Worm (Caenorhabditis elegans): ENCODE results near the gene ltah-1.2.

Gene ltah-1.2

DNA sequence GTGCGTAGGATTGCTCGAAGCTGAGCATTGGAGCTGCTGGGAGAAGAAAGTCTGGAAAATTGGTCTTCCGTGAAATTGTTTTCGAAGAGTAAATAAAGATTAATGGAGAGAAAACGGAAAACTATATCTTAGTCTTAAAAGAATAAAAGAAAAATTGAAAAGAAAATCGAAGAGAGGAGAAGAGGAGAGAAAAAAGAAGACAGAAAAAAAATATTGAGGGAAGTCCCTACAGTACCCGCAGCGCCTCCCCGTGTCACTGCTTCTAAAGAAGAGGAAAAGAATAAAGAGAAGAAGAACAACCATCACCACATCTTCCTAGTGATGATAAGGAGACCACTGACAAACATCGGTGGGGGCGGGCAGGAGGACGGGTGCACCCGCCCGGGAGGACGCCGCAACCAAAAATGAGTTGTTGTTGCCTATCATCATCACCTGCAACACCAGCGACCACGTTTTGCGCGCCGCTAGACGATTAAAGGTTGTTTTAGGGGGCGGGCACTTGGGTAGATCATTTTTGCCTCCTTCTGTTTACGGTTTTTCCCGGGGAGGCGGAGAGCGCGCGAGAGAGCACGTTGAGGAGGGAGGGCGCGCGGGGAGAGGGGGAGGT, 35.9 kb upstream of the ltah-1.2 start, which contains the start of gene CC8.2:
Gene CC8.2, minus strand, starts transcription at position 51 of the 607 bp plus-strand sequence.
- TF ChIP-seq ztf-23 (GFP tag; IDR thresholded peaks at IDR 0.05), result 0 out of 2 replicates have a peak, but pooled peaks have one; percentile 27
- no peak for TF ChIP-seq tab-1 (GFP tag; IDR thresholded peaks at IDR 0.05)

DNA sequence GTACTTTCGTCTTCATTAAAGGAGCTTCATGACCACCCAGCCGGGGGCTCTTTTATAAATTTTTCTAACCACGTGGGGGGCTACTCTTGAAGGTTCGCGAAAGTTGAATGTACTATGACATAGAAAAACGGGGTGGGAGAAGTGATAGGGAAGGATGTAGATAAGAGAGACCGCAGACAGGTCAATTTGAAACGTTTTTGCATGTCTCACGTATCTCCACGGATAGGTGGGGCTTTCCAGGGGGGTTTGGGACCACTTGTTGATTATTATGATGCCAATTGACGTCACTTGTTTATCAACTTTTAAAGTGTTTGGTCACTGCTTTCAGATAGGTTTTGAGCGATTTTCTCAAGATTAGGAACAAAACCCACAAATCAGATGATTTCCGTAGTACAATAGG, 34.7 kb upstream of the ltah-1.2 start:
- TF ChIP-seq ref-1 (GFP tag; conservative IDR thresholded peaks at IDR 0.05), result no peak
- TF ChIP-seq cog-1 (tag; optimal IDR thresholded peaks at IDR 0.05), result no peak
- TF ChIP-seq flt-1 (GFP tag; IDR thresholded peaks at IDR 0.05), result no peak
- no peak for TF ChIP-seq med-1 (GFP tag; optimal IDR thresholded peaks at IDR 0.05; ENCODE audit: insufficient read depth)
- TF ChIP-seq T22C8.4 (GFP tag; IDR thresholded peaks at IDR 0.05), result no peak
- TF ChIP-seq klf-2 (GFP tag; conservative IDR thresholded peaks at IDR 0.05), result no peak
- TF ChIP-seq ztf-29 (GFP tag; IDR thresholded peaks at IDR 0.05), result no peak
- no peak for TF ChIP-seq tab-1 (GFP tag; IDR thresholded peaks at IDR 0.05)
- no peak for TF ChIP-seq ztf-23 (GFP tag; IDR thresholded peaks at IDR 0.05)

DNA sequence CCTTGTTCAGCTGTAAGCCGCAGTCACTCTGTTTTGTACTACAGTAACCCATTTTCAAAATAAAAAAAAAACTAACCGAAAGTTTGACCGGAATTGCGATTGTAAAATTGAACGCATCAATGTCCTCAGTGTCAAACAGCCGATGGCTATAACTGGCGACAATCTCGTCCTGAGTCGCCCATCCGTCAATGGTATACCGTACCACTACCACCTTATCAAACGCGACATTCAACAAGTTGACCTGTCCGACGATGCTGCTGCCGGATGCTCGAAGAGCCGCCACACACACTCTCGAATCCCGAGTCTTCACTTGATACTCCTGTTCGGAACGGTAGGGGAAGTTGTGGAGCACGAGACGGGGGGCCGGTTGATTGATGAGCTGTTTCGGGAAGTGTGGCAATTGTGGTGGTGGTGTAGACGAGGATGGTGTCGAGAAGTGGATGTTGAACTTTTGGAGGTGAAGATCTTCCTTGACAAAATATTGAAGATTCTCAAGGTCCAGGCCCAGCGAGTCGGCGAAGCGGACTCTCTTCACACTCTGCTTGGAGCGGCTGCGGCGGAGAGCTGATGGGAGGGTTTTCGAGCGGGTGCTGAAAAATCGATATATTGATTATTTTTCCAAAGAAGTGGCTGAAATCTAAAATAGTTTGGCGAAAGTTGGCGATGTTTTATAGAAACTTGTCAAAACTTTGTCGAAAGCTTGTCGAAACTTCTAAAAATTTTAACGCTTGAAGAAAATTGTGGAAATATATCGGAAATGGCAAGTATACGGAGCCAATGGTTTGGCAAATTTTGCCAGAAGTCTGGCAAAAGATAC, 33.7 kb upstream of the ltah-1.2 start:
- 0 out of 2 replicates have a peak, but pooled peaks have one; percentile 11 for TF ChIP-seq T22C8.4 (GFP tag; IDR thresholded peaks at IDR 0.05)
- TF ChIP-seq ref-1 (GFP tag; conservative IDR thresholded peaks at IDR 0.05), result no peak

DNA sequence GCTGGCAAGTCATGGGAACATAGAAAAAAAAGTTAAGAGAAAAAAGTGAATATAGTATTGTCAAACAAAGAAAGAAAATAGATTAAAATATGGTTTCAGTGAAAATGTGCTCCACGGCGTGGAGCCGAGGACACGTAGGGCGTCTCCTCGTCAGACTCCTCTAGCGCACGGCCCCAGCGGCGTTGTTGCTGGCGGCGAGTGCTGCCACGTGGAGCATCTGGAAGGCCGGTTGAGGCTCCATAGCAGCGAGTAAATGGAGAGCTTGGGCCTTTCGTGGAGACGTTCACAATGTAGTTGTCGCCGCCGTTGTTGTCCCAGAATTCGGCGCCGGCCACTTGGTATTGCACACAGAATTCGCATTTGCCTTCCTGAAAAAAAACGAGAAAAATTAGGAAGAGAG, 32.6 kb upstream of the ltah-1.2 start:
- TF ChIP-seq klf-2 (GFP tag; conservative IDR thresholded peaks at IDR 0.05), result no peak
- no peak for TF ChIP-seq flt-1 (GFP tag; IDR thresholded peaks at IDR 0.05)
- TF ChIP-seq tab-1 (GFP tag; IDR thresholded peaks at IDR 0.05), result no peak
- no peak for TF ChIP-seq ztf-29 (GFP tag; IDR thresholded peaks at IDR 0.05)
- no peak for TF ChIP-seq ref-1 (GFP tag; conservative IDR thresholded peaks at IDR 0.05)
- TF ChIP-seq T22C8.4 (GFP tag; IDR thresholded peaks at IDR 0.05), result no peak

DNA sequence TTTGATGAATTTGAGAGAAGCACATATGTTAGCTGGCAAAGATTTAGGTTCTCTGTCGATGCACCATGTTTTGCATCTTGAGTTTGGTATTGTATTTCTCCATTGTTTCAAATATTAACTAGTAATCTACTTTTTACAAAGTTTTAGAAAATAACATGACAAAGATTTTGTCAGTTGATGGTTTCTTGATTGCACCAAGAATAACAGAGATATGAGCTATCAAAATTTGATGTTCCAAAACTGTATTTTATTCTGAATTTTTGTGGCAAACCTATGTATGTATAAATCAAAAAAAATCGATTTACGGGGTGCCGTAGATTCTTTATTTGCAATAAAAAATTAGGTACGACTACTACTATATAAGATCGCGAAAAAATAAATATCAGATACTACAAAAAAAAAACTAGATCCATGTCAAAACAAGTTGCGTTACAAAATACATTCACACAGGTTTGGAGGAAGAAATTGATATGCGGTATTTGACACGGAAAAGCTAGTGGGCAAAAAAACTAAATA, 32.0 kb upstream of the ltah-1.2 start:
- no peak for TF ChIP-seq tab-1 (GFP tag; IDR thresholded peaks at IDR 0.05)
- no peak for TF ChIP-seq klf-2 (GFP tag; conservative IDR thresholded peaks at IDR 0.05)

DNA sequence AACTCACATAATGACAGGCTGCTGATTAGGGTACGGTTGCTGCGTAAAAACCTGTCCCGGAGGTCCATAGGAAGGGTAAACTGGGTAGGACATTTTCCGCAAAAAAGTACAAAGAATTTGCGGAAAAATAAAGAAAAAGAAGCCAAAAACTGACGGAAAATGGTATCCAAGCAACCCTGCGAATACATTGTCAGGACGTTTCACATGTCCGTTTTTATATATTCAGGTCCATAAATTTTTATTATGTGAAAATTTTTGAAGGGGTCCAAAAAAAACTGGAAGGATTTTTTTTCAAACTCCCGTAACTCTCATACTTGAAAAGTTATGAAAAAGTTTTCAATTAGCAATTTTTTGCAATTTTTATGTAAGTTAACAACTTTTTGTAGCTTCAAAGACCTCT, 29.3 kb upstream of the ltah-1.2 start, which contains the start of gene CC8.3:
Gene CC8.3, minus strand, starts transcription at position 101 of the 400 bp plus-strand sequence.
- TF ChIP-seq T22C8.4 (GFP tag; IDR thresholded peaks at IDR 0.05) (no peak), med-1 (GFP tag; optimal IDR thresholded peaks at IDR 0.05; ENCODE audit: insufficient read depth) (no peak)

DNA sequence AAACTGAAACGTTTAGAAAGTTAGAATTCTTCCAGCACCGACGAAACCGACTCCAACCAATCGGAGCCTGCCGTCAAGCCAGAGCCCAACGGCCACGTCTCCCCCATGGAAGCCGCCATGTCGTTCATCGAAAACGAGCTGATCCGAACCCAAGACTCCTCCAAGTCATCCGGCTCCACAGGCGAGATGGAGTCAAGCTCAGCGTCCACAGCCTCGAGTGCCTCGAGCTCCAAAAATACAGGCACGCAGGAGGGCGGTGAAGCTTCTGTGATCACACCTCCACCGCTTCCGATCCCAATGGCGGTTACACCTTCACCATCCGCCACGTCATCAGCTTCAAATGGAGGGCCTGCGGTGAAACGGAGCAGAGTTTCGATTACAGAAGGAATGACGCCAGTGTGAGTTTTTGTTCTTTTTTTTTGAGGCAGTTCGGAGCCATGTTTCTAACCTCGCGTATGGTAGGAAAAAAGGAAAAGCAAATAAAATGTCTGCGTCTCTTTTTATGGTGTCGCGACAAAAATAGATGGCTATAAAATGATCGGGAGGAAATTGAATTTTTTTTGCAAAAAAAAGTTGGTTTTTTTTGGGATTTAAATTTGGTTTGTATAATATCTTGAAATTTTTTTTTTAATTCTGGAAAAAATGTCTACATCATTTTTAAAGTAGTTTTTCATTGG, 25.5 kb upstream of the ltah-1.2 start:
- no peak for TF ChIP-seq cog-1 (tag; optimal IDR thresholded peaks at IDR 0.05)
- no peak for TF ChIP-seq tab-1 (GFP tag; IDR thresholded peaks at IDR 0.05)
- no peak for TF ChIP-seq med-1 (GFP tag; optimal IDR thresholded peaks at IDR 0.05; ENCODE audit: insufficient read depth)
- no peak for TF ChIP-seq ztf-23 (GFP tag; IDR thresholded peaks at IDR 0.05)
- TF ChIP-seq klf-2 (GFP tag; conservative IDR thresholded peaks at IDR 0.05), result no peak
- no peak for TF ChIP-seq ztf-29 (GFP tag; IDR thresholded peaks at IDR 0.05)
- no peak for TF ChIP-seq ref-1 (GFP tag; conservative IDR thresholded peaks at IDR 0.05)

DNA sequence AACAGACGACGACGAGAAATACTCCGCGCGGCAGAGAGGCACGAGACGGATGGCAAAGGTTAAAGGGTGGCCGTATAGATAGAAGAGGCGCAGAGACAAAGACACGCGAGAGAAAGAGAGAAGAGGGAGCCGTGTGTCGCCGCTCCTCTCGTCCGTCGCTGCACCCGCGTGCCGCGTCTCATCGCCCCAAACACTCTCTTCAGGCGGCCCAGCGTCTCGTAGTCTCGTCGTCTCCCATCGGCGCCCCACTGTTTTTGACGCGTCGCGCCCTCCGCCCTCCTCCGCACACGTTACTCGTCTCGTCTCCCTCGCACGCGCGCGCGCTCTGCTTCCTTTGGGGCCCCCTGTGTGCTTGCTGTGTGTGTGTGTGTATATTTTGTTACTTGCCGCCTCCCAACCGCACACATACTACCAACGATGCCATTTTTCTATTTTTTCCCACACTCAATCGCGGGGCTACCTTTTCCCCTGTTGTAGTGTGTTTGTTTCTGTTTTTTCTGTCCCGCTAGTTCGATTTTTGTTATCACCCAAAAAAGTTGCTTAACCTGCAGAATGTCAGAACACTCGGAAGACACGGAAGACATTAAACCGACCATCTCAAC, 23.8 kb upstream of the ltah-1.2 start, which contains the start of gene madf-9:
Gene madf-9, plus strand, starts transcription at position 552 of the 602 bp plus-strand sequence.
- TF ChIP-seq ztf-23 (GFP tag; IDR thresholded peaks at IDR 0.05), result no peak
- no peak for TF ChIP-seq T22C8.4 (GFP tag; IDR thresholded peaks at IDR 0.05)
- TF ChIP-seq med-1 (GFP tag; optimal IDR thresholded peaks at IDR 0.05; ENCODE audit: insufficient read depth), result no peak
- TF ChIP-seq cog-1 (tag; optimal IDR thresholded peaks at IDR 0.05), result peak; percentile 12
- TF ChIP-seq klf-2 (GFP tag; conservative IDR thresholded peaks at IDR 0.05), result no peak
- TF ChIP-seq ref-1 (GFP tag; conservative IDR thresholded peaks at IDR 0.05), result 0 out of 2 replicates have a peak, but pooled peaks have one; percentile 6
- peak; percentile 18; the same call in 1 of the 2 replicates for TF ChIP-seq flt-1 (GFP tag; IDR thresholded peaks at IDR 0.05)
- no peak for TF ChIP-seq tab-1 (GFP tag; IDR thresholded peaks at IDR 0.05)
- no peak for TF ChIP-seq ztf-29 (GFP tag; IDR thresholded peaks at IDR 0.05)

DNA sequence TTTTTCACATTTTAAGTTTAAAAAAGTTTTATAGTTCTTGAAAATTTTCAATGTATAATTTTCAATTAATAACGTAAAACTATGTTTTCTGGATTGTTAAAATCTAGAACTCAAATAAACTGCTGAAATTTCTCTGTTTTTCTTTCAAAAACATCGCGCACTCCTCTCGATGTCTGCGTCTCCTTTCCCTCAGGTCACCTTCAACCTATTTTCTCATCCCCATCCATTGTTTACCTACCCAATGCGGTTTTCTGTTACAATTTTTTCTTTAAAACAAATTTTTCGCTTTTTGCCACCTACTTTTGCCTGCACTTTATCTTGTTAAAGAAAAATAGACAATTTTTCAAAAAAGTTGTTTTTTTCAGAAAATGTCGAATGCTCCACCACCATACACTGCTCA, 20.4 kb upstream of the ltah-1.2 start, which contains the start of gene ZC416.2:
Gene ZC416.2, plus strand, starts transcription at position 366 of the 400 bp plus-strand sequence.
- TF ChIP-seq klf-2 (GFP tag; conservative IDR thresholded peaks at IDR 0.05) (no peak), ztf-23 (GFP tag; IDR thresholded peaks at IDR 0.05) (no peak), med-1 (GFP tag; optimal IDR thresholded peaks at IDR 0.05; ENCODE audit: insufficient read depth) (no peak), cog-1 (tag; optimal IDR thresholded peaks at IDR 0.05) (no peak), T22C8.4 (GFP tag; IDR thresholded peaks at IDR 0.05) (no peak), ztf-29 (GFP tag; IDR thresholded peaks at IDR 0.05) (no peak), flt-1 (GFP tag; IDR thresholded peaks at IDR 0.05) (no peak), tab-1 (GFP tag; IDR thresholded peaks at IDR 0.05) (no peak), ref-1 (GFP tag; conservative IDR thresholded peaks at IDR 0.05) (no peak)

Data from whole organism, midembryonic.